Worm (Caenorhabditis elegans): ENCODE data around the gene F46E10.18.

The F46E10.18 gene

ce11 chrV:6520385-6521080, at the start of gene F46E10.18, which contains the start of gene F46E10.2:
Gene F46E10.18, plus strand, starts transcription at chrV:6521030.
Gene F46E10.2, plus strand, starts transcription at chrV:6520435.
- TF ChIP-seq lin-35 (GFP tag; optimal IDR thresholded peaks at IDR 0.05) (no peak), Y79H2A.3 (GFP tag; conservative IDR thresholded peaks at IDR 0.05) (no peak), C17E4.6 (GFP tag; IDR thresholded peaks at IDR 0.05) (no peak), snpc-1.3 (tag; optimal IDR thresholded peaks at IDR 0.05; ENCODE audit: insufficient read depth) (no peak), hmg-1.2 (GFP tag; IDR thresholded peaks at IDR 0.05) (0 out of 2 replicates have a peak, but pooled peaks have one; percentile 6), sdz-38 (tag; optimal IDR thresholded peaks at IDR 0.05) (no peak), lin-54 (GFP tag; optimal IDR thresholded peaks at IDR 0.05) (no peak), egrh-3 (GFP tag; IDR thresholded peaks at IDR 0.05) (peak; percentile 31; the same call in 1 of the 2 replicates), nhr-120 (GFP tag; IDR thresholded peaks at IDR 0.05) (0 out of 2 replicates have a peak, but pooled peaks have one; percentile 46), hrde-1 (tag; optimal IDR thresholded peaks at IDR 0.05; ENCODE audit: borderline replicate concordance) (no peak), aptf-3 (GFP tag; IDR thresholded peaks at IDR 0.05) (no peak), bed-2 (GFP tag; IDR thresholded peaks at IDR 0.05) (no peak), attf-3 (GFP tag; conservative IDR thresholded peaks at IDR 0.05) (no peak), gei-17 (GFP tag; optimal IDR thresholded peaks at IDR 0.05) (no peak), Y56A3A.18 (GFP tag; IDR thresholded peaks at IDR 0.05) (no peak), zfh-2 (GFP tag; conservative IDR thresholded peaks at IDR 0.05) (peak; percentile 84), mes-4 (tag; optimal IDR thresholded peaks at IDR 0.05) (no peak), Y67H2A.10 (GFP tag; conservative IDR thresholded peaks at IDR 0.05) (no peak), snpc-3.4 (tag; optimal IDR thresholded peaks at IDR 0.05) (no peak), ceh-40 (GFP tag; IDR thresholded peaks at IDR 0.05) (no peak), rec-8 (tag; optimal IDR thresholded peaks at IDR 0.05) (no peak), attf-5 (GFP tag; optimal IDR thresholded peaks at IDR 0.05) (no peak), F23B12.7 (tag; optimal IDR thresholded peaks at IDR 0.05; ENCODE audit: insufficient read depth) (no peak), ccch-3 (GFP tag; optimal IDR thresholded peaks at IDR 0.05) (no peak), ets-4 (GFP tag; optimal IDR thresholded peaks at IDR 0.05) (no peak), ama-1 (optimal IDR thresholded peaks at IDR 0.05) (no peak), ama-1 (GFP tag; optimal IDR thresholded peaks at IDR 0.05) (no peak), dpff-1 (tag; optimal IDR thresholded peaks at IDR 0.05) (no peak), ztf-25 (GFP tag; IDR thresholded peaks at IDR 0.05) (no peak)

ce11 chrV:6471208-6471607, 49.6 kb upstream of the F46E10.18 start:
- TF ChIP-seq ztf-26 (tag; optimal IDR thresholded peaks at IDR 0.05), result no peak
- no peak for TF ChIP-seq lin-54 (GFP tag; optimal IDR thresholded peaks at IDR 0.05)
- no peak for TF ChIP-seq nhr-120 (GFP tag; IDR thresholded peaks at IDR 0.05)

ce11 chrV:6476026-6476425, 44.8 kb upstream of the F46E10.18 start:
- TF ChIP-seq unc-62 (GFP tag; optimal IDR thresholded peaks at IDR 0.05) (no peak), attf-5 (GFP tag; optimal IDR thresholded peaks at IDR 0.05) (peak; percentile 11), rcor-1 (GFP tag; IDR thresholded peaks at IDR 0.05) (no peak), nhr-80 (tag; optimal IDR thresholded peaks at IDR 0.05) (peak; percentile 90), gei-17 (GFP tag; optimal IDR thresholded peaks at IDR 0.05) (no peak), ekl-4 (GFP tag; IDR thresholded peaks at IDR 0.05) (no peak), B0336.3 (GFP tag; IDR thresholded peaks at IDR 0.05) (no peak)

Data from whole organism, young adult.